Fruit fly (Drosophila melanogaster): ENCODE measurements around the gene CG32069.
A peak's percentile ranks its signal among the peaks of the same experiment; 100 is the strongest.

CG32069 gene

DNA sequence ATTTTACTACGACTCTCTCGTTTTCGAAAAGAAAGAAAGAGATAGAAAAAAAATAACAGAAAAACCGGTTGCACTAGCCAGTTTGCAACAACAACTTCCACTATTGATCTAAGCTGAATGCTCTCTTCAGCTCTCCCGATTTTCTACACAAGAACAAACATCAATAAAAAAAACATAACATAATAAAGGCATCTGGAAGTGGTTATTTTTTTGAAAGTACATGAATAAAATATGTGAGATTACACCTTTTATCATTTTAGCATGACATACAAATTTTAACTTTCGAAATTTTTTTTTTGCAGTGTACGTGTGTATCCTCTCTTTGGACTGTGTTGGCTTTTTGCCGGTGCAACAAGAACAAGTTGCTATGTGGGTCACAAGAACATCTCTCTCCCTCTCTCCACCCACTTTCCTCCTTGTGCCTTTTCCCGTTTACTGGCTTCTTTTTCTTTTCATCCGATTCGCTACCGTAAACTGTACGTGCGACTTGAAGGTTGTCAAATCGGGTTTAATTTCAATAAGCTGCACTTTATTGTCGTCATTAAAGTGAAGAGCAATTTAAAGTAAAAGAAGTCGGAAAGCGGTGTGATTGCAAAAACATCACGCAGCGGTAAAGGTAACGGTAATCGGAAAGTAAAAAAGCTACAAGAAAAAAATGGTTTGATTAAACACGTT, 22.3 kb upstream of the CG32069 start (continued):
- TF ChIP-seq BtbVII (GFP tag; optimal IDR thresholded peaks at IDR 0.05) (peak; percentile 81), kah (GFP tag; optimal IDR thresholded peaks at IDR 0.05) (peak; percentile 93), CG6254 (GFP tag; optimal IDR thresholded peaks at IDR 0.05) (peak; percentile 96), CG14667 (GFP tag; IDR thresholded peaks at IDR 0.05) (peak; percentile 92), chm (GFP tag; IDR thresholded peaks at IDR 0.05) (peak; percentile 99), mam (GFP tag; optimal IDR thresholded peaks at IDR 0.05) (peak; percentile 92), CG4730 (GFP tag; IDR thresholded peaks at IDR 0.05) (peak; percentile 94), CG17385 (GFP tag; optimal IDR thresholded peaks at IDR 0.05) (peak; percentile 95), wor (GFP tag; IDR thresholded peaks at IDR 0.05) (peak; percentile 92), CG32767 (GFP tag; IDR thresholded peaks at IDR 0.05) (peak; percentile 97), scrt (GFP tag; optimal IDR thresholded peaks at IDR 0.05) (peak; percentile 79), run (tag; optimal IDR thresholded peaks at IDR 0.05) (peak; percentile 92), Myb (GFP tag; optimal IDR thresholded peaks at IDR 0.05) (peak; percentile 81), chinmo (GFP tag; IDR thresholded peaks at IDR 0.05; ENCODE audit: partially characterized antibody) (peak; percentile 73; the same call in 1 of the 4 replicates), Vsx1 (GFP tag; optimal IDR thresholded peaks at IDR 0.05) (peak; percentile 92), klu (GFP tag; IDR thresholded peaks at IDR 0.05) (peak; percentile 79), cas (GFP tag; IDR thresholded peaks at IDR 0.05) (peak; percentile 78), CG17829 (tag; optimal IDR thresholded peaks at IDR 0.05) (peak; percentile 97), E2f2 (GFP tag; IDR thresholded peaks at IDR 0.05) (peak; percentile 80), pita (GFP tag; optimal IDR thresholded peaks at IDR 0.05) (no peak), Lpt (GFP tag; optimal IDR thresholded peaks at IDR 0.05) (no peak), Deaf1 (tag; optimal IDR thresholded peaks at IDR 0.05) (no peak), dm (GFP tag; optimal IDR thresholded peaks at IDR 0.05) (peak; percentile 94), CG14050 (GFP tag; IDR thresholded peaks at IDR 0.05) (peak; percentile 93), E2f1 (GFP tag; IDR thresholded peaks at IDR 0.05) (peak; percentile 93), CG6689 (GFP tag; IDR thresholded peaks at IDR 0.05) (peak; percentile 96), pnt (GFP tag; optimal IDR thresholded peaks at IDR 0.05) (peak; percentile 96), otp (GFP tag; IDR thresholded peaks at IDR 0.05) (peak; percentile 97), CG7987 (GFP tag; optimal IDR thresholded peaks at IDR 0.05) (peak; percentile 86), Nf-YB (GFP tag; optimal IDR thresholded peaks at IDR 0.05) (peak; percentile 88), Pdp1 (GFP tag; optimal IDR thresholded peaks at IDR 0.05) (peak; percentile 95 to 97), Antp (GFP tag; optimal IDR thresholded peaks at IDR 0.05) (peak; percentile 92), dmrt11E (tag; optimal IDR thresholded peaks at IDR 0.05) (peak; percentile 98), CG33213 (GFP tag; optimal IDR thresholded peaks at IDR 0.05) (peak; percentile 96), salm (tag; optimal IDR thresholded peaks at IDR 0.05) (peak; percentile 96), CG14441 (GFP tag; IDR thresholded peaks at IDR 0.05) (peak; percentile 96), B-H1 (GFP tag; IDR thresholded peaks at IDR 0.05) (peak; percentile 95), en (GFP tag; optimal IDR thresholded peaks at IDR 0.05) (peak; percentile 94), CG13287 (GFP tag; IDR thresholded peaks at IDR 0.05; ENCODE audit: partially characterized antibody) (no peak), ttk (GFP tag; IDR thresholded peaks at IDR 0.05) (peak; percentile 97), HmgZ (tag; optimal IDR thresholded peaks at IDR 0.05) (peak; percentile 94), CG9727 (GFP tag; optimal IDR thresholded peaks at IDR 0.05) (peak; percentile 98), insv (GFP tag; optimal IDR thresholded peaks at IDR 0.05) (peak in 1 of 2 experiments; percentile 70), gt (GFP tag; IDR thresholded peaks at IDR 0.05) (peak; percentile 83), Gsc (GFP tag; IDR thresholded peaks at IDR 0.05) (peak; percentile 74), CG13424 (tag; optimal IDR thresholded peaks at IDR 0.05) (peak; percentile 97), vvl (GFP tag; IDR thresholded peaks at IDR 0.05) (peak; percentile 99), Fer2 (tag; optimal IDR thresholded peaks at IDR 0.05) (peak; percentile 58), al (GFP tag; IDR thresholded peaks at IDR 0.05) (peak; percentile 84), Sox100B (GFP tag; optimal IDR thresholded peaks at IDR 0.05) (peak; percentile 96)
